Worm (Caenorhabditis elegans) whole organism, early embryonic: ENCODE results near the gene sid-5.
"Not testable (repeated sequence)": the region's sequence is repeated elsewhere in the genome, so short reads cannot be mapped to it uniquely, and the experiment has no call there.

Experiments used
- B0310.2 ChIP-seq: sonication (generic microtip); optimal IDR thresholded peaks from 2 replicates; lab custom pipeline; 2016; ENCODE audit warnings: mild to moderate bottlenecking, missing genetic modification characterization, missing compliant biosample characterization
- F13C5.2 ChIP-seq: sonication (generic microtip); optimal IDR thresholded peaks from 2 replicates; lab custom pipeline; 2017; ENCODE audit warnings: mild to moderate bottlenecking, missing genetic modification characterization, inconsistent platforms, missing compliant biosample characterization
- aly-1 ChIP-seq: sonication (generic microtip); optimal IDR thresholded peaks from 2 replicates; lab custom pipeline; 2016; ENCODE audit warnings: missing genetic modification characterization, missing compliant biosample characterization
- ama-1 ChIP-seq: fragments of 150-350 bp; optimal IDR thresholded peaks from 2 replicates; lab custom pipeline; 2014
- ceh-13 ChIP-seq: fragments of 200-800 bp; sonication (Bioruptor generic); optimal IDR thresholded peaks from 2 replicates; lab custom pipeline; 2018; ENCODE audit warnings: mild to moderate bottlenecking, missing genetic modification characterization, missing compliant biosample characterization
- ceh-36 ChIP-seq: sonication (generic microtip); optimal IDR thresholded peaks from 2 replicates; lab custom pipeline; 2016; ENCODE audit warnings: missing genetic modification characterization, inconsistent platforms, missing compliant biosample characterization
- ets-7 ChIP-seq: sonication (generic microtip); optimal IDR thresholded peaks from 2 replicates; lab custom pipeline; 2016; ENCODE audit warnings: missing genotype, missing genetic modification characterization, missing compliant biosample characterization
- flt-1 ChIP-seq: fragments of 200-800 bp; sonication (Bioruptor generic); IDR thresholded peaks from 2 replicates; pipeline ENCODE4 v1.3.6; 2022; ENCODE audit warnings: missing genetic modification characterization, missing compliant biosample characterization
- hmbx-1 ChIP-seq: sonication (generic microtip); optimal IDR thresholded peaks from 2 replicates; lab custom pipeline; 2016; ENCODE audit warnings: mild to moderate bottlenecking, missing genetic modification characterization, missing compliant biosample characterization
- hmg-4 ChIP-seq: fragments of 200-800 bp; sonication (Bioruptor generic); optimal IDR thresholded peaks from 2 replicates; lab custom pipeline; 2018; ENCODE audit warnings: mild to moderate bottlenecking, missing genetic modification characterization, missing compliant biosample characterization
- hnd-1 ChIP-seq: sonication (generic microtip); optimal IDR thresholded peaks from 2 replicates; lab custom pipeline; 2016; ENCODE audit warnings: missing genetic modification characterization, missing compliant biosample characterization
- pes-1 ChIP-seq: fragments of 200-800 bp; sonication (Bioruptor generic); IDR thresholded peaks from 2 replicates; pipeline ENCODE4 v1.3.6; 2022; ENCODE audit warnings: missing genetic modification reagents, missing genetic modification characterization, missing compliant biosample characterization
- scrt-1 ChIP-seq: fragments of 200-800 bp; sonication (Bioruptor generic); IDR thresholded peaks from 2 replicates; pipeline ENCODE4 v1.3.6; 2022; ENCODE audit warnings: missing genetic modification characterization, missing compliant biosample characterization
- sea-1 ChIP-seq: fragments of 200-800 bp; sonication (Bioruptor generic); conservative IDR thresholded peaks from 2 replicates; pipeline ENCODE4 v1.3.6; 2022; ENCODE audit warnings: missing genetic modification characterization, missing compliant biosample characterization
- tbx-11 ChIP-seq: fragments of 200-800 bp; sonication (Bioruptor generic); IDR thresholded peaks from 2 replicates; pipeline ENCODE4 v1.3.6; 2022; ENCODE audit warnings: missing genetic modification characterization, missing compliant biosample characterization
- tbx-37 ChIP-seq: fragments of 200-800 bp; sonication (Bioruptor generic); conservative IDR thresholded peaks from 2 replicates; pipeline ENCODE4 v1.3.6; 2022; ENCODE audit warnings: missing genetic modification reagents, missing genetic modification characterization, missing compliant biosample characterization
- tra-4 ChIP-seq: sonication (generic microtip); optimal IDR thresholded peaks from 2 replicates; lab custom pipeline; 2017; ENCODE audit warnings: missing genetic modification characterization, missing compliant biosample characterization

Gene sid-5

ce11 chrX:6867707-6868106 lies 36.8 kb upstream of the sid-5 start:
- TF ChIP-seq ceh-36 (tag; lab: Kevin White, UChicago) (no peak), pes-1 (no peak), hnd-1 (tag; lab: Kevin White, UChicago) (no peak), ets-7 (tag; lab: Kevin White, UChicago) (no peak), tbx-11 (GFP tag; lab: Robert Waterston, UW) (0 out of 2 replicates have a peak, but pooled peaks have one; percentile 52), tra-4 (no peak), ama-1 (no peak), flt-1 (GFP tag; lab: Robert Waterston, UW) (peak; percentile 47; the same call in 1 of the 2 replicates), aly-1 (tag; lab: Kevin White, UChicago) (no peak), B0310.2 (tag; lab: Kevin White, UChicago) (no peak), F13C5.2 (no peak), sea-1 (GFP tag; lab: Robert Waterston, UW) (peak; percentile 76), scrt-1 (peak; percentile 60; the same call in 1 of the 2 replicates), hmbx-1 (tag; lab: Kevin White, UChicago) (no peak), hmg-4 (peak; percentile 57), tbx-37 (peak; percentile 41; the same call in 1 of the 2 replicates), ceh-13 (peak; percentile 27)

ce11 chrX:6868669-6869068 lies 35.9 kb upstream of the sid-5 start, which contains the start of gene C53B7.6:
Gene C53B7.6 (minus strand): TSS chrX:6868769.
- TF ChIP-seq hnd-1, ets-7, B0310.2 (tag; lab: Kevin White, UChicago): not testable (repeated sequence)

- TF ChIP-seq ceh-36 (tag; lab: Kevin White, UChicago) (no peak), tra-4 (no peak), ama-1 (no peak), scrt-1 (no peak), F13C5.2 (no peak), hmg-4 (no peak), B0310.2 (tag; lab: Kevin White, UChicago) (no peak), ceh-13 (no peak), ets-7 (tag; lab: Kevin White, UChicago) (no peak), aly-1 (tag; lab: Kevin White, UChicago) (no peak), sea-1 (GFP tag; lab: Robert Waterston, UW) (no peak), pes-1 (no peak), flt-1 (GFP tag; lab: Robert Waterston, UW) (no peak), tbx-37 (no peak), hmbx-1 (tag; lab: Kevin White, UChicago) (no peak), tbx-11 (GFP tag; lab: Robert Waterston, UW) (no peak), hnd-1 (tag; lab: Kevin White, UChicago) (no peak)
Observed at ce11 chrX:6874723-6875122, 29.8 kb upstream of the sid-5 start, which contains the start of gene F41C6.4. Gene F41C6.4 (minus strand): TSS chrX:6874823.

ce11 chrX:6875273-6875672 lies 29.2 kb upstream of the sid-5 start:
- TF ChIP-seq ets-7 (tag; lab: Kevin White, UChicago) = no peak
- no peak for TF ChIP-seq tbx-11 (GFP tag; lab: Robert Waterston, UW)
- TF ChIP-seq ceh-13 = no peak
- TF ChIP-seq sea-1 (GFP tag; lab: Robert Waterston, UW) = no peak
- no peak for TF ChIP-seq aly-1 (tag; lab: Kevin White, UChicago)
- TF ChIP-seq scrt-1 = no peak
- TF ChIP-seq B0310.2 (tag; lab: Kevin White, UChicago) = no peak
- TF ChIP-seq ama-1 = no peak

- TF ChIP-seq tbx-37 = no peak
- no peak for TF ChIP-seq tbx-11 (GFP tag; lab: Robert Waterston, UW)
- no peak for TF ChIP-seq hmbx-1 (tag; lab: Kevin White, UChicago)
- no peak for TF ChIP-seq sea-1 (GFP tag; lab: Robert Waterston, UW)
- TF ChIP-seq tra-4 = no peak
- no peak for TF ChIP-seq B0310.2 (tag; lab: Kevin White, UChicago)
Observed at ce11 chrX:6877436-6877835, 27.1 kb upstream of the sid-5 start, which contains the start of gene col-173. Gene col-173 (minus strand): TSS chrX:6877536.

ce11 chrX:6881795-6882194 lies 22.7 kb upstream of the sid-5 start, which contains the start of gene F41C6.6:
Gene F41C6.6 (minus strand): TSS chrX:6881895.
- TF ChIP-seq sea-1 (GFP tag; lab: Robert Waterston, UW); hmg-4; hnd-1 (tag; lab: Kevin White, UChicago): not testable (repeated sequence)

ce11 chrX:6884439-6884838 lies 20.1 kb upstream of the sid-5 start:
- TF ChIP-seq ama-1 (no peak), hnd-1 (tag; lab: Kevin White, UChicago) (no peak), flt-1 (GFP tag; lab: Robert Waterston, UW) (no peak), sea-1 (GFP tag; lab: Robert Waterston, UW) (no peak), ets-7 (tag; lab: Kevin White, UChicago) (no peak), tbx-37 (no peak), ceh-13 (no peak), tra-4 (no peak), hmg-4 (no peak), aly-1 (tag; lab: Kevin White, UChicago) (no peak), B0310.2 (tag; lab: Kevin White, UChicago) (no peak), scrt-1 (no peak), tbx-11 (GFP tag; lab: Robert Waterston, UW) (no peak), hmbx-1 (tag; lab: Kevin White, UChicago) (no peak), F13C5.2 (no peak), pes-1 (no peak), ceh-36 (tag; lab: Kevin White, UChicago) (no peak)

ce11 chrX:6885227-6885853 lies 19.2 kb upstream of the sid-5 start, which contains the start of gene F41C6.7:
Gene F41C6.7 (minus strand): TSS chrX:6885277.
- TF ChIP-seq tbx-37 (no peak), hmg-4 (no peak), F13C5.2 (no peak), ama-1 (no peak), hmbx-1 (tag; lab: Kevin White, UChicago) (no peak), aly-1 (tag; lab: Kevin White, UChicago) (no peak), ceh-13 (no peak), tra-4 (no peak), B0310.2 (tag; lab: Kevin White, UChicago) (no peak), scrt-1 (no peak), sea-1 (GFP tag; lab: Robert Waterston, UW) (no peak), hnd-1 (tag; lab: Kevin White, UChicago) (no peak), pes-1 (no peak), tbx-11 (GFP tag; lab: Robert Waterston, UW) (no peak), ets-7 (tag; lab: Kevin White, UChicago) (no peak), flt-1 (GFP tag; lab: Robert Waterston, UW) (no peak), ceh-36 (tag; lab: Kevin White, UChicago) (no peak)
